Fruit fly (Drosophila melanogaster): ENCODE measurements around the gene grass.

grass gene

dm6 chr3R:27118346-27118745 is 39.4 kb upstream of the grass start, which contains the start of gene CG5882:
CG5882 (plus strand) TSS chr3R:27118646.
- no peak for TF ChIP-seq cyc (GFP tag; optimal IDR thresholded peaks at IDR 0.05)
- TF ChIP-seq CG4318 (GFP tag; optimal IDR thresholded peaks at IDR 0.05), result no peak
- TF ChIP-seq CG3032 (tag; optimal IDR thresholded peaks at IDR 0.05), result no peak
- no peak for TF ChIP-seq Ets21C (GFP tag; optimal IDR thresholded peaks at IDR 0.05)

dm6 chr3R:27124588-27124987 is 33.2 kb upstream of the grass start, which contains the start of gene CG6059:
CG6059 (minus strand) TSS chr3R:27124688.
- TF ChIP-seq Eip78C (GFP tag) (no peak), Ets21C (GFP tag; optimal IDR thresholded peaks at IDR 0.05) (no peak), CG8119 (GFP tag; IDR thresholded peaks at IDR 0.05) (no peak), topi (GFP tag; optimal IDR thresholded peaks at IDR 0.05) (no peak), pdm3 (GFP tag; optimal IDR thresholded peaks at IDR 0.05) (no peak), achi (GFP tag; optimal IDR thresholded peaks at IDR 0.05) (no peak), Met (GFP tag; optimal IDR thresholded peaks at IDR 0.05) (no peak), Hr38 (GFP tag; optimal IDR thresholded peaks at IDR 0.05) (no peak), fd59A (GFP tag; optimal IDR thresholded peaks at IDR 0.05) (no peak), CG1621 (tag; optimal IDR thresholded peaks at IDR 0.05) (no peak), Eip93F (GFP tag; optimal IDR thresholded peaks at IDR 0.05) (no peak), CG6854 (GFP tag; optimal IDR thresholded peaks at IDR 0.05) (no peak), Lpt (GFP tag; optimal IDR thresholded peaks at IDR 0.05) (no peak), cyc (GFP tag; optimal IDR thresholded peaks at IDR 0.05) (no peak), CG34406 (GFP tag; optimal IDR thresholded peaks at IDR 0.05) (no peak), OdsH (GFP tag; optimal IDR thresholded peaks at IDR 0.05) (no peak)

- TF ChIP-seq fkh (GFP tag; optimal IDR thresholded peaks at IDR 0.05), result no peak
- TF ChIP-seq svp (GFP tag), result peak; percentile 99
- peak; percentile 61 for TF ChIP-seq vri (GFP tag; optimal IDR thresholded peaks at IDR 0.05)
- TF ChIP-seq Hr38 (GFP tag; optimal IDR thresholded peaks at IDR 0.05), result no peak
- peak; percentile 51 for TF ChIP-seq Eip93F (GFP tag; optimal IDR thresholded peaks at IDR 0.05)
- TF ChIP-seq fd59A (GFP tag; optimal IDR thresholded peaks at IDR 0.05), result no peak
- TF ChIP-seq CG6163 (GFP tag; IDR thresholded peaks at IDR 0.05), result 0 out of 3 replicates have a peak, but pooled peaks have one; percentile 12
Observed at dm6 chr3R:27128723-27129122, 29.0 kb upstream of the grass start.

dm6 chr3R:27129580-27130385 is 28.0 kb upstream of the grass start:
- TF ChIP-seq vri (GFP tag; optimal IDR thresholded peaks at IDR 0.05), result peak; percentile 69
- TF ChIP-seq Ets96B (tag; optimal IDR thresholded peaks at IDR 0.05), result peak; percentile 66
- TF ChIP-seq CG3032 (tag; optimal IDR thresholded peaks at IDR 0.05), result peak; percentile 52
- peak; percentile 73 for TF ChIP-seq Smox (GFP tag; optimal IDR thresholded peaks at IDR 0.05)
- TF ChIP-seq cyc (GFP tag; optimal IDR thresholded peaks at IDR 0.05), result peak; percentile 73
- TF ChIP-seq CG7368 (GFP tag; optimal IDR thresholded peaks at IDR 0.05), result peak; percentile 71
- TF ChIP-seq acj6 (GFP tag; optimal IDR thresholded peaks at IDR 0.05), result peak; percentile 76
- peak; percentile 78 for TF ChIP-seq CG31627 (GFP tag; optimal IDR thresholded peaks at IDR 0.05)
- TF ChIP-seq Blimp-1 (GFP tag; optimal IDR thresholded peaks at IDR 0.05), result peak; percentile 22
- peak; percentile 24 for TF ChIP-seq spab (GFP tag; optimal IDR thresholded peaks at IDR 0.05)
- TF ChIP-seq CG10631 (GFP tag; optimal IDR thresholded peaks at IDR 0.05), result no peak
- peak; percentile 66 for TF ChIP-seq Ets21C (GFP tag; optimal IDR thresholded peaks at IDR 0.05)
- peak; percentile 91 for TF ChIP-seq svp (GFP tag)
- TF ChIP-seq CG34406 (GFP tag; optimal IDR thresholded peaks at IDR 0.05), result peak; percentile 69
- peak; percentile 53 for TF ChIP-seq CG11762 (GFP tag; optimal IDR thresholded peaks at IDR 0.05; ENCODE audit: insufficient read depth)
- peak; percentile 69 for TF ChIP-seq CG11902 (GFP tag; optimal IDR thresholded peaks at IDR 0.05)
- peak; percentile 94 for TF ChIP-seq Eip78C (GFP tag)
- TF ChIP-seq CG6792 (GFP tag; optimal IDR thresholded peaks at IDR 0.05), result peak; percentile 70
- no peak for TF ChIP-seq CG6854 (GFP tag; optimal IDR thresholded peaks at IDR 0.05)
- peak; percentile 27 for TF ChIP-seq CG1621 (tag; optimal IDR thresholded peaks at IDR 0.05)
- TF ChIP-seq Sox15 (GFP tag; optimal IDR thresholded peaks at IDR 0.05), result peak; percentile 59
- TF ChIP-seq CG10669 (GFP tag; optimal IDR thresholded peaks at IDR 0.05), result peak; percentile 60
- peak; percentile 82 for TF ChIP-seq Hr39 (GFP tag; optimal IDR thresholded peaks at IDR 0.05)
- peak; percentile 40 for TF ChIP-seq Lpt (GFP tag; optimal IDR thresholded peaks at IDR 0.05)
- peak; percentile 56 for TF ChIP-seq Sox102F (GFP tag; optimal IDR thresholded peaks at IDR 0.05)
- TF ChIP-seq CG4318 (GFP tag; optimal IDR thresholded peaks at IDR 0.05), result peak; percentile 49
- peak; percentile 33 for TF ChIP-seq fd59A (GFP tag; optimal IDR thresholded peaks at IDR 0.05)
- peak; percentile 83 for TF ChIP-seq esn (GFP tag; optimal IDR thresholded peaks at IDR 0.05)
- TF ChIP-seq Met (GFP tag; optimal IDR thresholded peaks at IDR 0.05), result peak; percentile 85
- TF ChIP-seq CG3919 (GFP tag; optimal IDR thresholded peaks at IDR 0.05), result peak; percentile 81
- TF ChIP-seq CG16779 (tag; optimal IDR thresholded peaks at IDR 0.05), result peak; percentile 13
- no peak for TF ChIP-seq Hr38 (GFP tag; optimal IDR thresholded peaks at IDR 0.05)
- TF ChIP-seq CG8319 (GFP tag; optimal IDR thresholded peaks at IDR 0.05), result peak; percentile 73
- TF ChIP-seq salr (GFP tag; optimal IDR thresholded peaks at IDR 0.05), result peak; percentile 38 to 45
